Fruit fly (Drosophila melanogaster) whole organism, prepupa: ENCODE results near the gene CG17560.
A peak's percentile ranks its signal among the peaks of the same experiment; 100 is the strongest.

Experiments
- CG10631 ChIP-seq: fragments of 200-800 bp; sonication (Bioruptor generic); optimal IDR thresholded peaks from 2 replicates; lab custom pipeline; 2016; ENCODE audit warnings: missing biosample characterization, missing genetic modification characterization
- CG10669 ChIP-seq: fragments of 200-800 bp; sonication (Bioruptor generic); optimal IDR thresholded peaks from 3 replicates; lab custom pipeline; 2018; ENCODE audit warnings: missing biosample characterization, mild to moderate bottlenecking, missing genetic modification characterization, moderate library complexity
- CG11294 ChIP-seq: fragments of 200-800 bp; sonication (Bioruptor generic); IDR thresholded peaks from 2 replicates; pipeline ENCODE4 v1.3.6; 2022; ENCODE audit warnings: missing biosample characterization, missing genetic modification characterization
- CG11762 ChIP-seq: fragments of 200-800 bp; sonication (Bioruptor generic); optimal IDR thresholded peaks from 3 replicates; lab custom pipeline; 2016; ENCODE audit warnings: missing biosample characterization, missing genetic modification characterization; ENCODE audit not compliant: insufficient read depth
- CG3919 ChIP-seq: fragments of 200-800 bp; sonication (Bioruptor generic); optimal IDR thresholded peaks from 3 replicates; lab custom pipeline; 2016; ENCODE audit warnings: missing biosample characterization, missing genetic modification characterization
- CG6163 ChIP-seq: fragments of 200-800 bp; sonication (Bioruptor generic); IDR thresholded peaks from 3 replicates; pipeline ENCODE4 v1.3.6; 2022; ENCODE audit warnings: missing biosample characterization, missing genetic modification characterization
- CG6854 ChIP-seq: fragments of 200-800 bp; sonication (Bioruptor generic); optimal IDR thresholded peaks from 2 replicates; lab custom pipeline; 2017; ENCODE audit warnings: missing biosample characterization, mild to moderate bottlenecking, missing genetic modification characterization
- CG7368 ChIP-seq: fragments of 200-800 bp; sonication (Bioruptor generic); optimal IDR thresholded peaks from 3 replicates; lab custom pipeline; 2016; ENCODE audit warnings: missing biosample characterization, missing genetic modification characterization
- Sox15 ChIP-seq: fragments of 200-800 bp; sonication (Bioruptor generic); optimal IDR thresholded peaks from 3 replicates; lab custom pipeline; 2016; ENCODE audit warnings: missing biosample characterization, missing genetic modification characterization
- dsx ChIP-seq: fragments of 200-800 bp; optimal IDR thresholded peaks from 3 replicates; lab custom pipeline; 2019; ENCODE audit warnings: missing biosample characterization, mild to moderate bottlenecking, missing genetic modification characterization, moderate library complexity; ENCODE audit not compliant: poor library complexity, severe bottlenecking
- fd85E ChIP-seq: fragments of 200-800 bp; sonication (Bioruptor generic); optimal IDR thresholded peaks from 3 replicates; lab custom pipeline; 2016; ENCODE audit warnings: missing biosample characterization, missing genetic modification characterization
- salr ChIP-seq, 2 experiments: fragments of 200-800 bp; sonication (Bioruptor generic); optimal IDR thresholded peaks; 3 replicates each; lab custom pipeline; 2016 to 2018; ENCODE audit warnings: missing biosample characterization in 2 of 2, missing genetic modification characterization in 2 of 2, mild to moderate bottlenecking in 1 of 2
- vri ChIP-seq: fragments of 200-800 bp; sonication (Bioruptor generic); optimal IDR thresholded peaks from 3 replicates; lab custom pipeline; 2016; ENCODE audit warnings: missing biosample characterization, mild to moderate bottlenecking, missing genetic modification characterization

dm6 chr3R:16646952-16647715 lies 29.4 kb downstream of the CG17560 start, which contains the start of the genes CG10324 and CCT3:
- TF ChIP-seq CG10631 (GFP tag; lab: Kevin White, UChicago) (no peak), CG6854 (GFP tag; lab: Kevin White, UChicago) (no peak), fd85E (GFP tag; lab: Kevin White, UChicago) (no peak), CG6163 (GFP tag; lab: Robert Waterston, UW) (no peak; the same call in 1 of the 3 replicates), salr (GFP tag; optimal IDR thresholded peaks at IDR 0.05; lab: Kevin White, UChicago) (no peak), CG10669 (GFP tag; lab: Kevin White, UChicago) (no peak), CG11762 (GFP tag; lab: Kevin White, UChicago) (peak; percentile 53), CG7368 (no peak), dsx (GFP tag; lab: Kevin White, UChicago) (no peak), Sox15 (GFP tag; lab: Kevin White, UChicago) (peak; percentile 59), CG11294 (GFP tag; lab: Robert Waterston, UW) (peak; percentile 49; the same call in 1 of the 2 replicates), vri (GFP tag; lab: Kevin White, UChicago) (no peak), CG3919 (GFP tag; lab: Kevin White, UChicago) (no peak)
